Worm (Caenorhabditis elegans) whole organism, L1 larva: ENCODE measurements around the gene fbxa-50.

Source experiments
- C16A3.4 ChIP-seq: fragments of 150-350 bp; optimal IDR thresholded peaks from 2 replicates; lab custom pipeline; 2014; ENCODE audit warnings: missing biosample characterization, missing genetic modification characterization
- F16B12.6 ChIP-seq: fragments of 150-350 bp; optimal IDR thresholded peaks from 2 replicates; lab custom pipeline; 2014; ENCODE audit warnings: missing biosample characterization, missing genetic modification characterization
- ama-1 ChIP-seq: fragments of 150-350 bp; optimal IDR thresholded peaks from 2 replicates; lab custom pipeline; 2014
- blmp-1 ChIP-seq: fragments of 150-350 bp; optimal IDR thresholded peaks from 2 replicates; lab custom pipeline; 2014; ENCODE audit warnings: missing biosample characterization, missing genetic modification characterization
- ceh-82 ChIP-seq, 3 experiments: fragments of 150-350 bp in 1 of 3; sonication (generic microtip) in 2 of 3; optimal IDR thresholded peaks; 2 replicates each; lab custom pipeline; 2014 to 2017; ENCODE audit warnings: missing biosample characterization in 3 of 3, missing genetic modification characterization in 3 of 3
- dsc-1 ChIP-seq: sonication (generic microtip); optimal IDR thresholded peaks from 2 replicates; lab custom pipeline; 2016; ENCODE audit warnings: mild to moderate bottlenecking, missing genetic modification characterization, missing compliant biosample characterization
- efl-1 ChIP-seq, 4 experiments: fragments of 150-350 bp; optimal IDR thresholded peaks in 3 of 4; peaks in 1 of 4; 1 replicate in 1 of 4; 2 replicates in 3 of 4; lab custom pipeline; 2014; ENCODE audit warnings: missing biosample characterization in 2 of 4, missing genetic modification characterization in 2 of 4, missing genetic modification reagents in 2 of 4
- elt-2 ChIP-seq: sonication (generic microtip); optimal IDR thresholded peaks from 2 replicates; lab custom pipeline; 2016; ENCODE audit warnings: missing genetic modification characterization, mild to moderate bottlenecking, inconsistent platforms, missing compliant biosample characterization, missing genetic modification reagents
- hlh-17 ChIP-seq: fragments of 200-800 bp; sonication (Bioruptor generic); optimal IDR thresholded peaks from 2 replicates; lab custom pipeline; 2018; ENCODE audit warnings: missing genetic modification characterization, mild to moderate bottlenecking, missing compliant biosample characterization, moderate library complexity, borderline replicate concordance
- hpl-2 ChIP-seq: fragments of 150-350 bp; optimal IDR thresholded peaks from 2 replicates; lab custom pipeline; 2014; ENCODE audit warnings: missing biosample characterization, missing genetic modification reagents, missing genetic modification characterization
- lin-14 ChIP-seq: fragments of 200-800 bp; sonication (Bioruptor generic); optimal IDR thresholded peaks from 2 replicates; lab custom pipeline; 2018; ENCODE audit warnings: mild to moderate bottlenecking, missing genetic modification characterization, moderate library complexity, missing compliant biosample characterization
- lin-35 ChIP-seq, 2 experiments: fragments of 150-350 bp; optimal IDR thresholded peaks; 2 replicates each; lab custom pipeline; 2014; ENCODE audit warnings: missing biosample characterization in 2 of 2, missing genetic modification characterization in 2 of 2, missing genetic modification reagents in 2 of 2
- lsy-2 ChIP-seq, 2 experiments: fragments of 150-350 bp; optimal IDR thresholded peaks; 2 replicates each; lab custom pipeline; 2014; ENCODE audit warnings: missing biosample characterization in 2 of 2, missing genetic modification characterization in 2 of 2
- mab-9 ChIP-seq: fragments of 200-800 bp; sonication (Bioruptor generic); IDR thresholded peaks from 2 replicates; pipeline ENCODE4 v1.3.6; 2022; ENCODE audit warnings: missing genetic modification reagents, missing genetic modification characterization, missing compliant biosample characterization
- mef-2 ChIP-seq: fragments of 150-350 bp; optimal IDR thresholded peaks from 2 replicates; lab custom pipeline; 2014; ENCODE audit warnings: missing biosample characterization, missing genetic modification characterization
- mep-1 ChIP-seq: fragments of 150-350 bp; optimal IDR thresholded peaks from 2 replicates; lab custom pipeline; 2014; ENCODE audit warnings: missing biosample characterization, missing genetic modification characterization
- nhr-19 ChIP-seq: fragments of 200-800 bp; sonication (Bioruptor generic); conservative IDR thresholded peaks from 2 replicates; pipeline ENCODE4 v1.3.6; 2022; ENCODE audit warnings: missing genetic modification characterization, missing compliant biosample characterization
- nhr-28 ChIP-seq: fragments of 150-350 bp; optimal IDR thresholded peaks from 2 replicates; lab custom pipeline; 2014; ENCODE audit warnings: missing biosample characterization, missing genetic modification characterization
- nhr-77 ChIP-seq: fragments of 150-350 bp; optimal IDR thresholded peaks from 2 replicates; lab custom pipeline; 2014; ENCODE audit warnings: missing biosample characterization, missing genetic modification characterization
- nhr-84 ChIP-seq: sonication (generic microtip); optimal IDR thresholded peaks from 2 replicates; lab custom pipeline; 2017; ENCODE audit warnings: missing biosample characterization, missing genetic modification characterization
- pag-3 ChIP-seq: sonication (generic microtip); optimal IDR thresholded peaks from 2 replicates; lab custom pipeline; 2017; ENCODE audit warnings: missing genetic modification characterization, mild to moderate bottlenecking, missing compliant biosample characterization, antibody characterized with exemption, borderline replicate concordance; ENCODE audit not compliant: insufficient read depth
- pax-3 ChIP-seq: fragments of 200-800 bp; sonication (Bioruptor generic); optimal IDR thresholded peaks from 2 replicates; lab custom pipeline; 2018; ENCODE audit warnings: mild to moderate bottlenecking, missing genetic modification characterization, moderate library complexity, missing compliant biosample characterization
- pqm-1 ChIP-seq: sonication (generic microtip); optimal IDR thresholded peaks from 3 replicates; lab custom pipeline; 2017; ENCODE audit warnings: missing biosample characterization, missing genetic modification characterization
- skn-1 ChIP-seq: fragments of 150-350 bp; optimal IDR thresholded peaks from 2 replicates; lab custom pipeline; 2014; ENCODE audit warnings: missing biosample characterization, missing genetic modification characterization
- snpc-4 ChIP-seq: fragments of 150-350 bp; optimal IDR thresholded peaks from 2 replicates; lab custom pipeline; 2014; ENCODE audit warnings: missing biosample characterization, missing genetic modification characterization
- snu-23 ChIP-seq: sonication (generic microtip); optimal IDR thresholded peaks from 2 replicates; lab custom pipeline; 2016; ENCODE audit warnings: missing genetic modification characterization, missing compliant biosample characterization
- sptf-1 ChIP-seq: fragments of 150-350 bp; optimal IDR thresholded peaks from 2 replicates; lab custom pipeline; 2014; ENCODE audit warnings: missing biosample characterization, missing genetic modification characterization
- sup-37 ChIP-seq: fragments of 200-800 bp; sonication (Bioruptor generic); optimal IDR thresholded peaks from 2 replicates; lab custom pipeline; 2018; ENCODE audit warnings: mild to moderate bottlenecking, missing genetic modification characterization, missing compliant biosample characterization
- unc-130 ChIP-seq: fragments of 150-350 bp; optimal IDR thresholded peaks from 2 replicates; lab custom pipeline; 2017; ENCODE audit warnings: missing biosample characterization, missing genetic modification characterization, inconsistent platforms
- unc-86 ChIP-seq: sonication (generic microtip); optimal IDR thresholded peaks from 2 replicates; lab custom pipeline; 2016; ENCODE audit warnings: missing genetic modification characterization, missing compliant biosample characterization
- zip-4 ChIP-seq: fragments of 200-800 bp; sonication (Bioruptor generic); optimal IDR thresholded peaks from 2 replicates; lab custom pipeline; 2018; ENCODE audit warnings: mild to moderate bottlenecking, missing genetic modification characterization, moderate library complexity, missing compliant biosample characterization
- ztf-4 ChIP-seq: fragments of 150-350 bp; optimal IDR thresholded peaks from 2 replicates; lab custom pipeline; 2014; ENCODE audit warnings: missing biosample characterization, missing genetic modification characterization

fbxa-50 gene

ce11 chrIII:1288473-1289056 lies at the start of gene fbxa-50:
Gene fbxa-50, minus strand, starts transcription at chrIII:1288523.
- TF ChIP-seq nhr-19 (no peak), skn-1 (tag; lab: Kevin White, UChicago) (peak; percentile 21)

ce11 chrIII:1331894-1332293 lies 43.6 kb upstream of the fbxa-50 start, which contains the start of gene Y82E9BL.19:
Gene Y82E9BL.19, plus strand, starts transcription at chrIII:1332016.
- no peak for TF ChIP-seq unc-86 (tag; lab: Kevin White, UChicago)
- no peak for TF ChIP-seq nhr-28 (tag; lab: Kevin White, UChicago)
- TF ChIP-seq nhr-77 (tag; lab: Kevin White, UChicago) = no peak
- no peak for TF ChIP-seq sup-37 (GFP tag; lab: Kevin White, UChicago)
- TF ChIP-seq mep-1 (tag; lab: Kevin White, UChicago) = no peak
- TF ChIP-seq elt-2 = peak; percentile 23

- no peak for TF ChIP-seq pag-3
- no peak for TF ChIP-seq F16B12.6 (tag; lab: Kevin White, UChicago)
- TF ChIP-seq pqm-1 (tag; lab: Kevin White, UChicago) = no peak
Measured at ce11 chrIII:1326490-1326889, 38.2 kb upstream of the fbxa-50 start, which contains the start of gene Y82E9BL.18. Gene Y82E9BL.18, plus strand, starts transcription at chrIII:1326790.

- TF ChIP-seq blmp-1 (tag; lab: Kevin White, UChicago) (no peak), snpc-4 (tag; lab: Kevin White, UChicago) (no peak), ceh-82 (tag; optimal IDR thresholded peaks at IDR 0.05; lab: Kevin White, UChicago) (no peak), hpl-2 (GFP tag; lab: Kevin White, UChicago) (no peak)
Measured at ce11 chrIII:1324513-1324912, 36.2 kb upstream of the fbxa-50 start, which contains the start of gene fbxa-14. Gene fbxa-14, minus strand, starts transcription at chrIII:1324613.

ce11 chrIII:1323555-1323954 lies 35.2 kb upstream of the fbxa-50 start:
- peak; percentile 89 for TF ChIP-seq pqm-1 (tag; lab: Kevin White, UChicago)
- TF ChIP-seq elt-2 = peak; percentile 92
- peak in 1 of 2 experiments; percentile 20 for TF ChIP-seq lsy-2 (tag; optimal IDR thresholded peaks at IDR 0.05; lab: Kevin White, UChicago)
- TF ChIP-seq ama-1 = no peak
- no peak for TF ChIP-seq mab-9 (GFP tag; lab: Robert Waterston, UW)
- no peak for TF ChIP-seq nhr-84
- TF ChIP-seq pax-3 = peak; percentile 16
- TF ChIP-seq lin-14 = no peak
- no peak for TF ChIP-seq dsc-1 (tag; lab: Kevin White, UChicago)

- no peak for TF ChIP-seq hlh-17
- TF ChIP-seq lin-35 (GFP tag; optimal IDR thresholded peaks at IDR 0.05; lab: Kevin White, UChicago) = no peak
- TF ChIP-seq elt-2 = no peak
- no peak for TF ChIP-seq ztf-4
- TF ChIP-seq sptf-1 = no peak
- TF ChIP-seq C16A3.4 (tag; lab: Kevin White, UChicago) = no peak
- no peak for TF ChIP-seq pax-3
- no peak for TF ChIP-seq nhr-19
- TF ChIP-seq nhr-77 (tag; lab: Kevin White, UChicago) = no peak
- TF ChIP-seq mep-1 (tag; lab: Kevin White, UChicago) = no peak
- TF ChIP-seq mef-2 (tag; lab: Kevin White, UChicago) = no peak
- TF ChIP-seq lsy-2 (tag; optimal IDR thresholded peaks at IDR 0.05; lab: Kevin White, UChicago) = no peak
- TF ChIP-seq F16B12.6 (tag; lab: Kevin White, UChicago) = no peak
- no peak for TF ChIP-seq ama-1
- TF ChIP-seq unc-130 (tag; lab: Kevin White, UChicago) = no peak
Measured at ce11 chrIII:1321561-1321960, 33.2 kb upstream of the fbxa-50 start, which contains the start of gene fbxa-15. Gene fbxa-15, minus strand, starts transcription at chrIII:1321661.

- TF ChIP-seq zip-4 (no peak), snu-23 (no peak), nhr-77 (tag; lab: Kevin White, UChicago) (no peak), efl-1 (optimal IDR thresholded peaks at IDR 0.05; lab: Kevin White, UChicago) (no peak), efl-1 (GFP tag; optimal IDR thresholded peaks at IDR 0.05 in 1 of 2; lab: Kevin White, UChicago) (no peak), elt-2 (peak; percentile 33)
Measured at ce11 chrIII:1315038-1315437, 26.7 kb upstream of the fbxa-50 start, which contains the start of the genes fbxa-80 and fbxa-19. Gene fbxa-80, minus strand, starts transcription at chrIII:1315210. Gene fbxa-19, plus strand, starts transcription at chrIII:1315401.
